Worm (Caenorhabditis elegans) whole organism, L4 larva: ENCODE data around the gene pafo-1.
"Not testable (repeated sequence)": the region's sequence is repeated elsewhere in the genome, so short reads cannot be mapped to it uniquely, and the experiment has no call there.

ENCODE experiments used
- ZK546.5 ChIP-seq, 2 experiments: sonication (generic microtip); optimal IDR thresholded peaks; 2 replicates each; lab custom pipeline; 2017; ENCODE audit warnings: missing biosample characterization in 2 of 2, missing genetic modification characterization in 2 of 2
- aha-1 ChIP-seq: fragments of 150-350 bp; peaks from one replicate; lab custom pipeline; 2014; ENCODE audit warnings: missing biosample characterization, missing genetic modification characterization
- ceh-62 ChIP-seq: sonication (generic microtip); optimal IDR thresholded peaks from 2 replicates; lab custom pipeline; 2017; ENCODE audit warnings: missing biosample characterization, missing genetic modification characterization
- egl-27 ChIP-seq: sonication (generic microtip); optimal IDR thresholded peaks from 3 replicates; lab custom pipeline; 2017; ENCODE audit warnings: missing biosample characterization, missing genetic modification reagents, missing genetic modification characterization
- jun-1 ChIP-seq: fragments of 150-350 bp; optimal IDR thresholded peaks from 2 replicates; lab custom pipeline; 2014; ENCODE audit warnings: missing biosample characterization, missing genetic modification reagents, missing genetic modification characterization
- nhr-11 ChIP-seq: fragments of 150-350 bp; optimal IDR thresholded peaks from 2 replicates; lab custom pipeline; 2014; ENCODE audit warnings: missing biosample characterization, missing genetic modification characterization
- nhr-237 ChIP-seq: sonication (generic microtip); optimal IDR thresholded peaks from 2 replicates; lab custom pipeline; 2017; ENCODE audit warnings: missing biosample characterization, missing genetic modification characterization
- nhr-6 ChIP-seq: fragments of 150-350 bp; optimal IDR thresholded peaks from 2 replicates; lab custom pipeline; 2014; ENCODE audit warnings: missing biosample characterization, missing genetic modification characterization
- skn-1 ChIP-seq: fragments of 150-350 bp; optimal IDR thresholded peaks from 2 replicates; lab custom pipeline; 2014; ENCODE audit warnings: missing biosample characterization, missing genetic modification characterization
- snpc-1.2 ChIP-seq: fragments of 200-800 bp; sonication (Bioruptor generic); IDR thresholded peaks from 2 replicates; pipeline ENCODE4 v1.3.6; 2022; ENCODE audit warnings: missing genetic modification reagents, missing genetic modification characterization, missing compliant biosample characterization

ce11 chrV:11478028-11478427, 43.5 kb upstream of the pafo-1 start:
- not testable (repeated sequence) for TF ChIP-seq snpc-1.2 (GFP tag; lab: Robert Waterston, UW); jun-1 (tag; lab: Kevin White, UChicago); nhr-6; aha-1 (tag; lab: Kevin White, UChicago); skn-1; ZK546.5 (tag; optimal IDR thresholded peaks at IDR 0.05; lab: Kevin White, UChicago); nhr-237 (tag; lab: Kevin White, UChicago); ceh-62 (tag; lab: Kevin White, UChicago); egl-27 (tag; lab: Kevin White, UChicago); nhr-11 (tag; lab: Kevin White, UChicago)
